Worm (Caenorhabditis elegans): Measurements from ENCODE around the gene K02C4.2.
A peak's percentile ranks its signal among the peaks of the same experiment; 100 is the strongest.

The K02C4.2 gene

DNA sequence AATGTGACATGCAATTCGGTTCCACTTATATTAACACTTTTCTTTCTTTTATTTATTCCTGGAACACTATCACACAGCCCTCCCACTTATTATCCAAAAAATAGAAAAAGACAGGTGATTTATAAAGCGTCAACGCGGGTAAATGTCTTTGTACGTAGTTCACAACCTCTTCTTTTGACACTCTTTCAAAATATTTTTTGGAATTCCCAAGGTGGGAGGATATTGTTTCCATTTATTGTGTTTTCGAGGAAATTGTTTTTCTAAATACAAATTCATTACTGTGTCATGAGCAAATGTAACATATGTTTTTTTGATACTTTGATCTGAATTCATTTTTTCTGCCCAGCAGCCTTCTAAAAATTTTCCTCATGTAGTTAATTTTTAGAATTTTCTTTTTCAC lies 17.6 kb upstream of the K02C4.2 start:
- TF ChIP-seq dmd-8 (GFP tag; IDR thresholded peaks at IDR 0.05) (no peak), D1046.2 (GFP tag; IDR thresholded peaks at IDR 0.05) (no peak)

DNA sequence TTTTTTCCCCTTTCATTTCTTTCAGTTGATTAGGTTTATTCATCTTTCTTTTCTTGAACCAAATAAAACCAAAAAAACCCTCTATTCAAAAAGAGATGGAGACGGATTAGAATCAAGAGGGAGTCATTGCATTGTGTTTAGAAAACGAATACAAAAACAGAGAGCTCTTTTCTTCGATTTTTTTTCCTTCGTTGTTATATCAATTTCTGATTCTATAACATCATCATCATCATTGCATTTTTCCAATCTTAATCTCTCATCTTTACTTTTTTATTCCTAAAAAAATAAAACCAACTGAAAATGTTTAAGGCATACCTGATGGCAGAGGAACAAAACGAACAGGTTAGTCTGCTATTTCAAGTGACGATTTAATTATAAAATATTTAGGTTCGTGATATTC lies 16.8 kb upstream of the K02C4.2 start, which contains the start of gene T05H10.8:
Gene T05H10.8, plus strand, starts transcription at position 301 of the 400 bp plus-strand sequence.
- TF ChIP-seq mdl-1 (tag; optimal IDR thresholded peaks at IDR 0.05) (no peak), attf-4 (tag; optimal IDR thresholded peaks at IDR 0.05) (no peak), ceh-44 (GFP tag; IDR thresholded peaks at IDR 0.05) (no peak), daf-16 (GFP tag; optimal IDR thresholded peaks at IDR 0.05) (no peak), daf-16 (tag; optimal IDR thresholded peaks at IDR 0.05) (no peak), vab-7 (GFP tag; IDR thresholded peaks at IDR 0.05) (no peak), fos-1 (tag; optimal IDR thresholded peaks at IDR 0.05) (no peak), lir-3 (tag; optimal IDR thresholded peaks at IDR 0.05) (no peak), jun-1 (tag; optimal IDR thresholded peaks at IDR 0.05) (no peak), aly-2 (tag; optimal IDR thresholded peaks at IDR 0.05) (no peak)

ce11 chrII:8059532-8059931 lies 16.0 kb upstream of the K02C4.2 start:
- peak; percentile 9 for TF ChIP-seq nhr-11 (tag; optimal IDR thresholded peaks at IDR 0.05)
- no peak for TF ChIP-seq dmd-6 (GFP tag; IDR thresholded peaks at IDR 0.05)

DNA sequence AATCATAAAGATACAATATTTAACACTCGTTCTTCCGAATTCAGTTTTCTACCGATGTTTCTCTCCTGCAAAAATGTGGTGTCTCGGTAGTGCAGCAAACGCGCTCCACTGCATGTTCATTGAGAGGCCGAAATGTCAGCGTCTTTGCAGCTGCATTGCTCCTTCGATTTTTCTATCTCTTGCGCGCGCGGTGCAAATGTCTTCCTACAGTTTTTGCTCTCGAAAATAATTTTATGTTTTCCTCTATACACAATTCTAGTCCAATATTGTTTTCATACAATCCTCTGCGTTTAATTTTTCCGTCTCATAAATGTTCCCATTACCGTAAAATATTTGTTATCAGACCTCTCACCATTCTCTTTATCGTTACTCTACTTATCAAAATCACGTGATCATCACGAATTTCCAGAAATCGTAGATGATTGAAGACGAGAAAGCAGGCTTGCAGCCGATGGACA lies 13.2 kb upstream of the K02C4.2 start, which contains the start of gene ufd-2:
Gene ufd-2, plus strand, starts transcription at position 408 of the 458 bp plus-strand sequence.
- peak in 1 of 2 experiments; percentile 26 for TF ChIP-seq mdl-1 (tag; optimal IDR thresholded peaks at IDR 0.05)
- TF ChIP-seq mxl-3 (GFP tag; optimal IDR thresholded peaks at IDR 0.05) = peak; percentile 69
- peak; percentile 24 for TF ChIP-seq hlh-30 (tag; optimal IDR thresholded peaks at IDR 0.05; ENCODE audit: insufficient read depth)
- TF ChIP-seq R02D3.7 (tag; optimal IDR thresholded peaks at IDR 0.05) = no peak
- no peak for TF ChIP-seq zip-11 (GFP tag; IDR thresholded peaks at IDR 0.05)
- no peak for TF ChIP-seq nhr-76 (tag; optimal IDR thresholded peaks at IDR 0.05)
- TF ChIP-seq lin-38 (GFP tag; IDR thresholded peaks at IDR 0.05) = peak; percentile 95
- no peak for TF ChIP-seq jun-1 (tag; optimal IDR thresholded peaks at IDR 0.05)
- no peak for TF ChIP-seq daf-8 (GFP tag; IDR thresholded peaks at IDR 0.05)
- no peak for TF ChIP-seq F49E8.2 (tag; optimal IDR thresholded peaks at IDR 0.05; ENCODE audit: borderline replicate concordance)
- TF ChIP-seq nhr-28 (tag; optimal IDR thresholded peaks at IDR 0.05) = peak; percentile 50
- TF ChIP-seq aha-1 (tag) = peak; percentile 2
- TF ChIP-seq hmg-1.1 (GFP tag; IDR thresholded peaks at IDR 0.05) = no peak
- TF ChIP-seq unc-39 (tag; optimal IDR thresholded peaks at IDR 0.05) = no peak
- TF ChIP-seq dpl-1 (GFP tag; optimal IDR thresholded peaks at IDR 0.05) = peak; percentile 57
- TF ChIP-seq daf-12 (tag; optimal IDR thresholded peaks at IDR 0.05) = no peak
- no peak for TF ChIP-seq ztf-7 (tag; optimal IDR thresholded peaks at IDR 0.05)
- TF ChIP-seq T20F7.1 (GFP tag; optimal IDR thresholded peaks at IDR 0.05) = peak; percentile 80
- TF ChIP-seq ceh-32 (tag; optimal IDR thresholded peaks at IDR 0.05; ENCODE audit: poor library complexity) = no peak
- TF ChIP-seq zfp-2 (tag; optimal IDR thresholded peaks at IDR 0.05) = no peak
- TF ChIP-seq rbr-2 (tag; optimal IDR thresholded peaks at IDR 0.05) = peak; percentile 64
- peak in 1 of 2 experiments; percentile 85 for TF ChIP-seq unc-62 (GFP tag; optimal IDR thresholded peaks at IDR 0.05 in 1 of 2)
- no peak for TF ChIP-seq unc-62 (tag; optimal IDR thresholded peaks at IDR 0.05)
- no peak for TF ChIP-seq zip-2 (tag; optimal IDR thresholded peaks at IDR 0.05)
- TF ChIP-seq skn-1 (tag; optimal IDR thresholded peaks at IDR 0.05) = no peak
- no peak for TF ChIP-seq nhr-42 (GFP tag; IDR thresholded peaks at IDR 0.05)
- no peak for TF ChIP-seq nhr-41 (GFP tag; IDR thresholded peaks at IDR 0.05)
- TF ChIP-seq Y48G9A.11 (GFP tag; IDR thresholded peaks at IDR 0.05) = no peak
- 0 out of 2 replicates have a peak, but pooled peaks have one; percentile 17 for TF ChIP-seq ceh-44 (GFP tag; IDR thresholded peaks at IDR 0.05)
- TF ChIP-seq zag-1 (tag; optimal IDR thresholded peaks at IDR 0.05) = no peak
- TF ChIP-seq mep-1 (tag; optimal IDR thresholded peaks at IDR 0.05) = peak; percentile 84
- TF ChIP-seq pha-4 (GFP tag; IDR thresholded peaks at IDR 0.05) = peak; percentile 50; the same call in 1 of the 2 replicates
- peak; percentile 57 for TF ChIP-seq pha-4 (tag; optimal IDR thresholded peaks at IDR 0.05)
- no peak for TF ChIP-seq nhr-10 (tag; optimal IDR thresholded peaks at IDR 0.05)
- TF ChIP-seq nhr-111 (GFP tag; optimal IDR thresholded peaks at IDR 0.05) = no peak
- no peak for TF ChIP-seq ceh-20 (GFP tag; IDR thresholded peaks at IDR 0.05)
- TF ChIP-seq dmd-9 (GFP tag; IDR thresholded peaks at IDR 0.05) = no peak
- peak; percentile 80 for TF ChIP-seq lin-13 (GFP tag; optimal IDR thresholded peaks at IDR 0.05)
